Worm (Caenorhabditis elegans) whole organism, L4 larva: ENCODE measurements around the gene eif-3.L.

Source experiments
- D1046.2 ChIP-seq: fragments of 200-800 bp; sonication (Bioruptor generic); IDR thresholded peaks from 2 replicates; pipeline ENCODE4 v1.3.6; 2022; ENCODE audit warnings: missing genetic modification characterization, missing compliant biosample characterization
- F10B5.3 ChIP-seq: sonication (generic microtip); optimal IDR thresholded peaks from 2 replicates; lab custom pipeline; 2016; ENCODE audit warnings: mild to moderate bottlenecking, missing genetic modification characterization, missing compliant biosample characterization
- Y75B8A.6 ChIP-seq: fragments of 200-800 bp; sonication (Bioruptor generic); IDR thresholded peaks from 2 replicates; pipeline ENCODE4 v1.3.6; 2022; ENCODE audit warnings: missing genetic modification reagents, missing genetic modification characterization, missing compliant biosample characterization
- ZK546.5 ChIP-seq, 2 experiments: sonication (generic microtip); optimal IDR thresholded peaks; 2 replicates each; lab custom pipeline; 2017; ENCODE audit warnings: missing biosample characterization in 2 of 2, missing genetic modification characterization in 2 of 2
- aly-2 ChIP-seq: sonication (generic microtip); optimal IDR thresholded peaks from 2 replicates; lab custom pipeline; 2018; ENCODE audit warnings: missing biosample characterization, missing genetic modification characterization
- ama-1 ChIP-seq: fragments of 150-350 bp; optimal IDR thresholded peaks from 2 replicates; lab custom pipeline; 2014; ENCODE audit warnings: inconsistent platforms, mixed read lengths
- arid-1 ChIP-seq: fragments of 200-800 bp; sonication (Bioruptor generic); conservative IDR thresholded peaks from 2 replicates; pipeline ENCODE4 v1.3.6; 2022; ENCODE audit warnings: missing genetic modification reagents, missing genetic modification characterization, missing compliant biosample characterization
- attf-4 ChIP-seq: sonication (generic microtip); optimal IDR thresholded peaks from 3 replicates; lab custom pipeline; 2017; ENCODE audit warnings: missing biosample characterization, missing genetic modification characterization
- ceh-20 ChIP-seq: fragments of 200-800 bp; sonication (Bioruptor generic); IDR thresholded peaks from 2 replicates; pipeline ENCODE4 v1.3.6; 2022; ENCODE audit warnings: missing genetic modification reagents, missing genetic modification characterization, missing compliant biosample characterization
- ceh-28 ChIP-seq: fragments of 150-350 bp; optimal IDR thresholded peaks from 2 replicates; lab custom pipeline; 2014; ENCODE audit warnings: missing biosample characterization, missing genetic modification reagents, missing genetic modification characterization
- ceh-32 ChIP-seq: sonication (generic microtip); optimal IDR thresholded peaks from 2 replicates; lab custom pipeline; 2016; ENCODE audit warnings: mild to moderate bottlenecking, missing genetic modification characterization, missing compliant biosample characterization; ENCODE audit not compliant: poor library complexity
- ceh-82 ChIP-seq: sonication (generic microtip); optimal IDR thresholded peaks from 2 replicates; lab custom pipeline; 2017; ENCODE audit warnings: missing biosample characterization, missing genetic modification characterization
- ctbp-1 ChIP-seq: fragments of 200-800 bp; sonication (Bioruptor generic); IDR thresholded peaks from 2 replicates; pipeline ENCODE4 v1.3.6; 2022; ENCODE audit warnings: missing genetic modification reagents, missing genetic modification characterization, missing compliant biosample characterization
- daf-12 ChIP-seq: fragments of 150-350 bp; optimal IDR thresholded peaks from 2 replicates; lab custom pipeline; 2014; ENCODE audit warnings: missing biosample characterization, missing genetic modification reagents, missing genetic modification characterization
- daf-16 ChIP-seq, 3 experiments: sonication (generic microtip); optimal IDR thresholded peaks; 2 replicates each; lab custom pipeline; 2016 to 2017; ENCODE audit warnings: missing genetic modification characterization in 3 of 3, missing genetic modification reagents in 3 of 3, mild to moderate bottlenecking in 2 of 3, missing compliant biosample characterization in 2 of 3, missing biosample characterization in 1 of 3, moderate library complexity in 1 of 3
- dmd-9 ChIP-seq: fragments of 200-800 bp; sonication (Bioruptor generic); IDR thresholded peaks from 2 replicates; pipeline ENCODE4 v1.3.6; 2022; ENCODE audit warnings: missing genetic modification reagents, missing genetic modification characterization, missing compliant biosample characterization
- fkh-10 ChIP-seq: fragments of 150-350 bp; optimal IDR thresholded peaks from 2 replicates; lab custom pipeline; 2014; ENCODE audit warnings: missing biosample characterization, missing genetic modification reagents, missing genetic modification characterization
- hif-1 ChIP-seq, 2 experiments: sonication (generic microtip); optimal IDR thresholded peaks; 2 replicates each; lab custom pipeline; 2016 to 2017; ENCODE audit warnings: missing compliant biosample characterization in 2 of 2, missing genetic modification characterization in 2 of 2, missing genetic modification reagents in 2 of 2, missing genotype in 2 of 2, mild to moderate bottlenecking in 1 of 2
- hlh-11 ChIP-seq: fragments of 200-800 bp; sonication (Bioruptor generic); optimal IDR thresholded peaks from 2 replicates; lab custom pipeline; 2018; ENCODE audit warnings: mild to moderate bottlenecking, missing genetic modification characterization, missing compliant biosample characterization
- jun-1 ChIP-seq: fragments of 150-350 bp; optimal IDR thresholded peaks from 2 replicates; lab custom pipeline; 2014; ENCODE audit warnings: missing biosample characterization, missing genetic modification reagents, missing genetic modification characterization
- lin-1 ChIP-seq: fragments of 200-800 bp; sonication (Bioruptor generic); IDR thresholded peaks from 2 replicates; pipeline ENCODE4 v1.3.6; 2022; ENCODE audit warnings: missing genetic modification reagents, missing genetic modification characterization, missing compliant biosample characterization
- lin-15B ChIP-seq: fragments of 150-350 bp; sonication (generic microtip); optimal IDR thresholded peaks from 3 replicates; lab custom pipeline; 2014; ENCODE audit warnings: missing biosample characterization, missing genetic modification characterization
- lin-29 ChIP-seq: fragments of 200-800 bp; sonication (Bioruptor generic); IDR thresholded peaks from 2 replicates; pipeline ENCODE4 v1.3.6; 2022; ENCODE audit warnings: missing genetic modification reagents, missing genetic modification characterization, missing compliant biosample characterization
- lir-3 ChIP-seq: sonication (generic microtip); optimal IDR thresholded peaks from 2 replicates; lab custom pipeline; 2016; ENCODE audit warnings: mild to moderate bottlenecking, missing genetic modification characterization, missing compliant biosample characterization
- lsy-2 ChIP-seq, 2 experiments: fragments of 150-350 bp in 1 of 2; sonication (generic microtip) in 1 of 2; optimal IDR thresholded peaks; 2 replicates each; lab custom pipeline; 2014 to 2017; ENCODE audit warnings: missing biosample characterization in 2 of 2, missing genetic modification characterization in 2 of 2
- madf-5 ChIP-seq, 2 experiments: fragments of 200-800 bp; sonication (Bioruptor generic); IDR thresholded peaks; 2 replicates each; pipeline ENCODE4 v1.3.6; 2022; ENCODE audit warnings: missing compliant biosample characterization in 2 of 2, missing genetic modification characterization in 2 of 2
- mep-1 ChIP-seq: fragments of 150-350 bp; sonication (generic microtip); optimal IDR thresholded peaks from 3 replicates; lab custom pipeline; 2014; ENCODE audit warnings: missing biosample characterization, missing genetic modification characterization
- mes-2 ChIP-seq: sonication (generic microtip); optimal IDR thresholded peaks from 2 replicates; lab custom pipeline; 2016; ENCODE audit warnings: missing genotype, mild to moderate bottlenecking, missing genetic modification characterization, missing compliant biosample characterization; ENCODE audit not compliant: poor library complexity, severe bottlenecking
- mxl-2 ChIP-seq: fragments of 200-800 bp; sonication (Bioruptor generic); conservative IDR thresholded peaks from 2 replicates; pipeline ENCODE4 v1.3.6; 2022; ENCODE audit warnings: missing genetic modification reagents, missing genetic modification characterization, missing compliant biosample characterization
- nhr-102 ChIP-seq: sonication (generic microtip); optimal IDR thresholded peaks from 2 replicates; lab custom pipeline; 2016; ENCODE audit warnings: mild to moderate bottlenecking, missing genetic modification characterization, moderate library complexity, missing compliant biosample characterization
- nhr-237 ChIP-seq: sonication (generic microtip); optimal IDR thresholded peaks from 2 replicates; lab custom pipeline; 2017; ENCODE audit warnings: missing biosample characterization, missing genetic modification characterization
- nhr-25 ChIP-seq: sonication (generic microtip); optimal IDR thresholded peaks from 2 replicates; lab custom pipeline; 2017; ENCODE audit warnings: missing genetic modification characterization, mild to moderate bottlenecking, missing compliant biosample characterization, antibody characterized with exemption, moderate library complexity, borderline replicate concordance; ENCODE audit not compliant: insufficient read depth
- nhr-28 ChIP-seq: fragments of 150-350 bp; optimal IDR thresholded peaks from 2 replicates; lab custom pipeline; 2014; ENCODE audit warnings: missing biosample characterization, missing genetic modification characterization
- nhr-41 ChIP-seq: fragments of 200-800 bp; sonication (Bioruptor generic); IDR thresholded peaks from 2 replicates; pipeline ENCODE4 v1.3.6; 2022; ENCODE audit warnings: missing genetic modification reagents, missing genetic modification characterization, missing compliant biosample characterization
- pha-4 ChIP-seq, 2 experiments: fragments of 150-350 bp in 1 of 2; fragments of 200-800 bp in 1 of 2; sonication (Bioruptor generic) in 1 of 2; IDR thresholded peaks in 1 of 2; optimal IDR thresholded peaks in 1 of 2; 2 replicates each; pipeline versions ENCODE4 v1.3.6 to Lab custom; 2014 to 2022; ENCODE audit warnings: missing genetic modification characterization in 2 of 2, missing genetic modification reagents in 2 of 2, missing biosample characterization in 1 of 2, missing compliant biosample characterization in 1 of 2
- pqm-1 ChIP-seq: sonication (generic microtip); optimal IDR thresholded peaks from 2 replicates; lab custom pipeline; 2017; ENCODE audit warnings: missing biosample characterization, missing genetic modification characterization
- sdz-12 ChIP-seq: fragments of 200-800 bp; sonication (Bioruptor generic); optimal IDR thresholded peaks from 2 replicates; lab custom pipeline; 2018; ENCODE audit warnings: mild to moderate bottlenecking, missing genetic modification characterization, missing compliant biosample characterization
- set-16 ChIP-seq: fragments of 200-800 bp; sonication (Bioruptor generic); IDR thresholded peaks from 2 replicates; pipeline ENCODE4 v1.3.6; 2022; ENCODE audit warnings: missing genetic modification reagents, missing genetic modification characterization, missing compliant biosample characterization
- snpc-1.2 ChIP-seq: fragments of 200-800 bp; sonication (Bioruptor generic); IDR thresholded peaks from 2 replicates; pipeline ENCODE4 v1.3.6; 2022; ENCODE audit warnings: missing genetic modification reagents, missing genetic modification characterization, missing compliant biosample characterization
- snpc-4 ChIP-seq: fragments of 150-350 bp; optimal IDR thresholded peaks from 2 replicates; lab custom pipeline; 2014; ENCODE audit warnings: missing biosample characterization, missing genetic modification characterization
- tra-1 ChIP-seq: fragments of 200-800 bp; sonication (Bioruptor generic); IDR thresholded peaks from 2 replicates; pipeline ENCODE4 v1.3.6; 2022; ENCODE audit warnings: missing genetic modification reagents, missing genetic modification characterization, missing compliant biosample characterization
- vab-7 ChIP-seq: fragments of 200-800 bp; sonication (Bioruptor generic); IDR thresholded peaks from 2 replicates; pipeline ENCODE4 v1.3.6; 2022; ENCODE audit warnings: missing genetic modification reagents, missing genetic modification characterization, missing compliant biosample characterization
- zag-1 ChIP-seq: fragments of 150-350 bp; optimal IDR thresholded peaks from 2 replicates; lab custom pipeline; 2014; ENCODE audit warnings: missing biosample characterization, missing genetic modification characterization
- zfp-2 ChIP-seq: sonication (generic microtip); optimal IDR thresholded peaks from 2 replicates; lab custom pipeline; 2016; ENCODE audit warnings: mild to moderate bottlenecking, missing genetic modification characterization, missing compliant biosample characterization
- zip-11 ChIP-seq: fragments of 200-800 bp; sonication (Bioruptor generic); IDR thresholded peaks from 2 replicates; pipeline ENCODE4 v1.3.6; 2022; ENCODE audit warnings: missing genetic modification characterization, missing compliant biosample characterization
- ztf-11 ChIP-seq: fragments of 150-350 bp; optimal IDR thresholded peaks from 2 replicates; lab custom pipeline; 2014; ENCODE audit warnings: missing biosample characterization, missing genetic modification characterization

eif-3.L gene

DNA sequence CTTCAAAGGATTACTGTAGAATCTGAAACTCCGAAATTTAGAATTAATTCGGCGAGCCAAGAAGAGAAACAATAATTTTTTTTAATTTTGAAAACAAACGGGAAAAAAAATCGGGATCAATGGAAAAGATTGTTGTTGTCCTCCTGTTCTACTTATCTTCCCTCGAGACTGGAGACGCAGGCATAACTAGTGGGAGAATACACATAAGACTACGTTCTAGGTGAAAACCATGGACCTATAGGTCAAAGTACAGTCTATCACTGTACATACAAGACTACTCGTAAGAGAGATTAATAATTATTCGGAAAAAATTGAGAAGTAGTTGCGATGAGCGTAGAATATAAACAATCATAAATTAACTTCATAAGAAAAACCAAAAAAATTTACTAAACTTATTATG lies 3.0 kb downstream of the eif-3.L start, which contains the start of gene dhs-6 (continued):
- TF ChIP-seq lsy-2 (tag; optimal IDR thresholded peaks at IDR 0.05; lab: Kevin White, UChicago) = peak in 1 of 2 experiments; percentile 6
- TF ChIP-seq ama-1 (lab: Kevin White, UChicago) = peak; percentile 5
- TF ChIP-seq mxl-2 = no peak
- TF ChIP-seq ztf-11 = no peak

DNA sequence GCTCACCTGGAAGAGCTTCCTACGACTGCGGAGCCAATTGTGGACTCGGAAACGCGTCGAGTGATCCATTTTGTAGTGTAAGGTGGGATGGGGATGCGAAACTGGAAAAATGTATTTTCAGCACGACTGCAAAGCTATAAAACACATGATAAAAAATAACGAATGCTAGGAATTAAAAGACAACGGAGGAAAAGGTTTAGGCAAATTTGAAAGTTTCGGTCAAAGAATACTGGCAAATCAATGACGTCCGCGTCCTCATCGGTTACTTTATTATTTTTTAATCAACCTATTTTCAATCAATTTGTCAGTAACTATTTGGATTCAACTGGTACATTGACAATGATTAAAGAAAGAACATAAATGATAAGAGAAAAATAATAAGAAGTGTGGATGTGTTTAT lies 14.5 kb downstream of the eif-3.L start, which contains the start of gene C17G10.7:
Gene C17G10.7, minus strand, starts transcription at position 101 of the 400 bp plus-strand sequence.
- no peak for TF ChIP-seq pqm-1 (tag; lab: Kevin White, UChicago)
- TF ChIP-seq mes-2 (tag; lab: Kevin White, UChicago) = no peak
- no peak for TF ChIP-seq fkh-10 (GFP tag; lab: Kevin White, UChicago)
- TF ChIP-seq ctbp-1 (GFP tag; lab: Robert Waterston, UW) = no peak
- no peak for TF ChIP-seq zfp-2 (tag; lab: Kevin White, UChicago)
- TF ChIP-seq lir-3 (tag; lab: Kevin White, UChicago) = no peak
- TF ChIP-seq sdz-12 (GFP tag; lab: Kevin White, UChicago) = no peak
- TF ChIP-seq aly-2 (tag; lab: Kevin White, UChicago) = no peak
- no peak for TF ChIP-seq hif-1 (tag; optimal IDR thresholded peaks at IDR 0.05; lab: Kevin White, UChicago)
- no peak for TF ChIP-seq pha-4 (GFP tag; IDR thresholded peaks at IDR 0.05; lab: Robert Waterston, UW)
- no peak for TF ChIP-seq pha-4 (tag; optimal IDR thresholded peaks at IDR 0.05; lab: Kevin White, UChicago)
- no peak for TF ChIP-seq attf-4 (tag; lab: Kevin White, UChicago)
- TF ChIP-seq lin-29 (GFP tag; lab: Robert Waterston, UW) = no peak
- no peak for TF ChIP-seq set-16 (GFP tag; lab: Robert Waterston, UW)
- TF ChIP-seq zip-11 (GFP tag; lab: Robert Waterston, UW) = no peak
- no peak for TF ChIP-seq snpc-4 (tag; lab: Kevin White, UChicago)
- TF ChIP-seq D1046.2 = no peak
- TF ChIP-seq zag-1 (tag; lab: Kevin White, UChicago) = no peak
- no peak for TF ChIP-seq nhr-25 (tag; lab: Kevin White, UChicago)
- TF ChIP-seq jun-1 (tag; lab: Kevin White, UChicago) = no peak
- TF ChIP-seq tra-1 (GFP tag; lab: Robert Waterston, UW) = no peak
- TF ChIP-seq, all 104 proteins: peak for 0

DNA sequence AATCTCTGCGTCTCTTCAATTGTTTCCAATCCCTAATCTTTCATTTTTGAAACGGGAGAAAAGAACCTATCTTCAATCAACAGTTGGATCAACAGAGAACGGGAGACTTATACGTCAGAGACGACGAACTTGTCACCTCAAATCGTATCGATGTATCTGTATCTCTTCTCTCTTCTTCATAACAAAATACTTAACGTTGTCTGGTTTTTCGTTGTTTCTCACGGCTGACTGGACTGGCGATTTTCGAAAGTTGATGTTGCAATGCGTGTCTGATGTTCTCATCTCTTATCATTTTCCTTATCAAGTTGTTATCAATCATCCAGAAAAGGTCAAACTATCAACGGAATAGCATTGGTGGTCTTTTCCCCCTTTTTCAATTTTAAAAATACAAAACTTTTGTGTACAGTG lies 16.7 kb downstream of the eif-3.L start:
- TF ChIP-seq nhr-25 (tag; lab: Kevin White, UChicago) = no peak
- no peak for TF ChIP-seq ceh-32
- TF ChIP-seq mxl-2 = no peak
- no peak for TF ChIP-seq arid-1 (GFP tag; lab: Robert Waterston, UW)
- TF ChIP-seq snpc-1.2 (GFP tag; lab: Robert Waterston, UW) = no peak
- TF ChIP-seq ceh-20 (GFP tag; lab: Robert Waterston, UW) = no peak
- no peak for TF ChIP-seq F10B5.3
- peak; percentile 90 for TF ChIP-seq hlh-11
- no peak for TF ChIP-seq dmd-9 (GFP tag; lab: Robert Waterston, UW)
- peak; percentile 21 for TF ChIP-seq nhr-237 (tag; lab: Kevin White, UChicago)
- no peak for TF ChIP-seq daf-12 (tag; lab: Kevin White, UChicago)
- TF ChIP-seq daf-16 (GFP tag; optimal IDR thresholded peaks at IDR 0.05; lab: Kevin White, UChicago) = no peak
- TF ChIP-seq daf-16 (tag; optimal IDR thresholded peaks at IDR 0.05; lab: Kevin White, UChicago) = peak; percentile 60
- no peak for TF ChIP-seq Y75B8A.6 (GFP tag; lab: Robert Waterston, UW)
- TF ChIP-seq nhr-102 (tag; lab: Kevin White, UChicago) = no peak
- peak; percentile 72 for TF ChIP-seq mep-1 (tag; lab: Kevin White, UChicago)
- no peak for TF ChIP-seq ceh-82
- peak; percentile 93 for TF ChIP-seq nhr-28
- no peak for TF ChIP-seq ama-1 (lab: Kevin White, UChicago)
- TF ChIP-seq zag-1 (tag; lab: Kevin White, UChicago) = no peak
- peak; percentile 21 for TF ChIP-seq ceh-28 (tag; lab: Kevin White, UChicago)
- no peak for TF ChIP-seq fkh-10 (GFP tag; lab: Kevin White, UChicago)
- no peak for TF ChIP-seq lin-15B (tag; lab: Kevin White, UChicago)
- TF ChIP-seq vab-7 (GFP tag; lab: Robert Waterston, UW) = no peak
- TF ChIP-seq nhr-41 = no peak
- TF ChIP-seq ZK546.5 (tag; optimal IDR thresholded peaks at IDR 0.05; lab: Kevin White, UChicago) = no peak
- TF ChIP-seq lin-1 = no peak
- TF ChIP-seq madf-5 (GFP tag; IDR thresholded peaks at IDR 0.05; lab: Robert Waterston, UW) = no peak
- no peak for TF ChIP-seq sdz-12 (GFP tag; lab: Kevin White, UChicago)
